Fruit fly (Drosophila melanogaster): ENCODE results near the gene CG6966.
A peak's percentile ranks its signal among the peaks of the same experiment; 100 is the strongest.

The CG6966 gene

dm6 chr3R:15095550-15096031 is at the start of gene CG6966:
Gene CG6966 (minus strand): TSS chr3R:15095631.
- TF ChIP-seq CTCF (optimal IDR thresholded peaks at IDR 0.05) (peak; percentile 77 to 79), CG8478 (optimal IDR thresholded peaks at IDR 0.05) (no peak)

- TF ChIP-seq CG8478 (optimal IDR thresholded peaks at IDR 0.05) (no peak), CTCF (optimal IDR thresholded peaks at IDR 0.05) (no peak)
Observed at dm6 chr3R:15139816-15140473, 44.5 kb upstream of the CG6966 start, which contains the start of gene CG3987. Gene CG3987 (plus strand): TSS chr3R:15139958.

- TF ChIP-seq CTCF (optimal IDR thresholded peaks at IDR 0.05) (no peak), CG8478 (optimal IDR thresholded peaks at IDR 0.05) (no peak)
Observed at dm6 chr3R:15139010-15139815, 43.8 kb upstream of the CG6966 start.

dm6 chr3R:15138251-15138650 is 42.8 kb upstream of the CG6966 start:
- TF ChIP-seq CG8478 (optimal IDR thresholded peaks at IDR 0.05): no peak
- no peak for TF ChIP-seq CTCF (optimal IDR thresholded peaks at IDR 0.05)

- TF ChIP-seq CG8478 (optimal IDR thresholded peaks at IDR 0.05): no peak
- TF ChIP-seq CTCF (optimal IDR thresholded peaks at IDR 0.05): no peak
Observed at dm6 chr3R:15136846-15137245, 41.4 kb upstream of the CG6966 start, which contains the start of the genes CG6912 and CG3984. Gene CG6912 (minus strand): TSS chr3R:15137004. Gene CG3984 (plus strand): TSS chr3R:15137148.

dm6 chr3R:15136015-15136414 is 40.6 kb upstream of the CG6966 start:
- no peak for TF ChIP-seq CG8478 (optimal IDR thresholded peaks at IDR 0.05)
- TF ChIP-seq CTCF (optimal IDR thresholded peaks at IDR 0.05): no peak

dm6 chr3R:15131677-15132076 is 36.2 kb upstream of the CG6966 start, which contains the start of gene CG42788:
Gene CG42788 (minus strand): TSS chr3R:15131926.
- TF ChIP-seq CTCF (optimal IDR thresholded peaks at IDR 0.05) (peak; percentile 30 to 65), CG8478 (optimal IDR thresholded peaks at IDR 0.05) (no peak)

- no peak for TF ChIP-seq CTCF (optimal IDR thresholded peaks at IDR 0.05)
- TF ChIP-seq CG8478 (optimal IDR thresholded peaks at IDR 0.05): no peak
Observed at dm6 chr3R:15130873-15131272, 35.4 kb upstream of the CG6966 start.

dm6 chr3R:15129998-15130397 is 34.6 kb upstream of the CG6966 start:
- TF ChIP-seq CTCF (optimal IDR thresholded peaks at IDR 0.05) (no peak), CG8478 (optimal IDR thresholded peaks at IDR 0.05) (no peak)

dm6 chr3R:15128646-15129429 is 33.4 kb upstream of the CG6966 start:
- no peak for TF ChIP-seq CTCF (optimal IDR thresholded peaks at IDR 0.05)
- no peak for TF ChIP-seq CG8478 (optimal IDR thresholded peaks at IDR 0.05)

- TF ChIP-seq CG8478 (optimal IDR thresholded peaks at IDR 0.05): no peak
- TF ChIP-seq CTCF (optimal IDR thresholded peaks at IDR 0.05): no peak
Observed at dm6 chr3R:15128060-15128459, 32.6 kb upstream of the CG6966 start.

- TF ChIP-seq CTCF (optimal IDR thresholded peaks at IDR 0.05): no peak
- no peak for TF ChIP-seq CG8478 (optimal IDR thresholded peaks at IDR 0.05)
Observed at dm6 chr3R:15125796-15126195, 30.4 kb upstream of the CG6966 start.

- TF ChIP-seq CTCF (optimal IDR thresholded peaks at IDR 0.05) (no peak), CG8478 (optimal IDR thresholded peaks at IDR 0.05) (no peak)
Observed at dm6 chr3R:15124559-15124958, 29.1 kb upstream of the CG6966 start.

dm6 chr3R:15123036-15123715 is 27.7 kb upstream of the CG6966 start:
- TF ChIP-seq CTCF (optimal IDR thresholded peaks at IDR 0.05) (no peak), CG8478 (optimal IDR thresholded peaks at IDR 0.05) (no peak)
